Worm (Caenorhabditis elegans) whole organism, L4 larva: ENCODE data around the gene C06A12.8.
A peak's percentile ranks its signal among the peaks of the same experiment; 100 is the strongest.

Source experiments
- R02D3.7 ChIP-seq: fragments of 150-350 bp; sonication (generic microtip); optimal IDR thresholded peaks from 3 replicates; lab custom pipeline; 2014; ENCODE audit warnings: missing biosample characterization, missing genetic modification characterization
- T20F7.1 ChIP-seq: fragments of 200-800 bp; sonication (Bioruptor generic); optimal IDR thresholded peaks from 2 replicates; lab custom pipeline; 2018; ENCODE audit warnings: mild to moderate bottlenecking, missing genetic modification characterization, missing compliant biosample characterization
- T26A8.4 ChIP-seq: fragments of 200-800 bp; sonication (Bioruptor generic); IDR thresholded peaks from 2 replicates; pipeline ENCODE4 v1.3.6; 2022; ENCODE audit warnings: missing genetic modification characterization, missing compliant biosample characterization
- Y5F2A.4 ChIP-seq: fragments of 200-800 bp; sonication (Bioruptor generic); optimal IDR thresholded peaks from 2 replicates; lab custom pipeline; 2018; ENCODE audit warnings: mild to moderate bottlenecking, missing genetic modification characterization, missing compliant biosample characterization
- ZK546.5 ChIP-seq, 2 experiments: sonication (generic microtip); optimal IDR thresholded peaks; 2 replicates each; lab custom pipeline; 2017; ENCODE audit warnings: missing biosample characterization in 2 of 2, missing genetic modification characterization in 2 of 2
- ama-1 ChIP-seq: fragments of 150-350 bp; optimal IDR thresholded peaks from 2 replicates; lab custom pipeline; 2014; ENCODE audit warnings: inconsistent platforms, mixed read lengths
- attf-4 ChIP-seq: sonication (generic microtip); optimal IDR thresholded peaks from 3 replicates; lab custom pipeline; 2017; ENCODE audit warnings: missing biosample characterization, missing genetic modification characterization
- ceh-20 ChIP-seq: fragments of 200-800 bp; sonication (Bioruptor generic); IDR thresholded peaks from 2 replicates; pipeline ENCODE4 v1.3.6; 2022; ENCODE audit warnings: missing genetic modification reagents, missing genetic modification characterization, missing compliant biosample characterization
- ceh-32 ChIP-seq: sonication (generic microtip); optimal IDR thresholded peaks from 2 replicates; lab custom pipeline; 2016; ENCODE audit warnings: mild to moderate bottlenecking, missing genetic modification characterization, missing compliant biosample characterization; ENCODE audit not compliant: poor library complexity
- daf-16 ChIP-seq, 3 experiments: sonication (generic microtip); optimal IDR thresholded peaks; 2 replicates each; lab custom pipeline; 2016 to 2017; ENCODE audit warnings: missing genetic modification characterization in 3 of 3, missing genetic modification reagents in 3 of 3, mild to moderate bottlenecking in 2 of 3, missing compliant biosample characterization in 2 of 3, missing biosample characterization in 1 of 3, moderate library complexity in 1 of 3
- dmd-9 ChIP-seq: fragments of 200-800 bp; sonication (Bioruptor generic); IDR thresholded peaks from 2 replicates; pipeline ENCODE4 v1.3.6; 2022; ENCODE audit warnings: missing genetic modification reagents, missing genetic modification characterization, missing compliant biosample characterization
- dve-1 ChIP-seq: sonication (generic microtip); optimal IDR thresholded peaks from 2 replicates; lab custom pipeline; 2017; ENCODE audit warnings: antibody characterized with exemption, mild to moderate bottlenecking, missing genetic modification characterization, missing compliant biosample characterization; ENCODE audit not compliant: insufficient read depth
- gei-8 ChIP-seq: fragments of 200-800 bp; sonication (Bioruptor generic); optimal IDR thresholded peaks from 2 replicates; lab custom pipeline; 2018; ENCODE audit warnings: mild to moderate bottlenecking, missing genetic modification characterization, missing compliant biosample characterization
- hif-1 ChIP-seq, 2 experiments: sonication (generic microtip); optimal IDR thresholded peaks; 2 replicates each; lab custom pipeline; 2016 to 2017; ENCODE audit warnings: missing compliant biosample characterization in 2 of 2, missing genetic modification characterization in 2 of 2, missing genetic modification reagents in 2 of 2, missing genotype in 2 of 2, mild to moderate bottlenecking in 1 of 2
- hlh-30 ChIP-seq: sonication (generic microtip); optimal IDR thresholded peaks from 2 replicates; lab custom pipeline; 2017; ENCODE audit warnings: antibody characterized with exemption, mild to moderate bottlenecking, missing genetic modification characterization, missing compliant biosample characterization; ENCODE audit not compliant: insufficient read depth
- hmg-1.1 ChIP-seq: fragments of 200-800 bp; sonication (Bioruptor generic); IDR thresholded peaks from 2 replicates; pipeline ENCODE4 v1.3.6; 2022; ENCODE audit warnings: missing genetic modification reagents, missing genetic modification characterization, missing compliant biosample characterization
- lin-1 ChIP-seq: fragments of 200-800 bp; sonication (Bioruptor generic); IDR thresholded peaks from 2 replicates; pipeline ENCODE4 v1.3.6; 2022; ENCODE audit warnings: missing genetic modification reagents, missing genetic modification characterization, missing compliant biosample characterization
- lin-29 ChIP-seq: fragments of 200-800 bp; sonication (Bioruptor generic); IDR thresholded peaks from 2 replicates; pipeline ENCODE4 v1.3.6; 2022; ENCODE audit warnings: missing genetic modification reagents, missing genetic modification characterization, missing compliant biosample characterization
- lin-39 ChIP-seq: fragments of 150-350 bp; optimal IDR thresholded peaks from 2 replicates; lab custom pipeline; 2014; ENCODE audit warnings: missing biosample characterization, missing genetic modification reagents, missing genetic modification characterization
- mdl-1 ChIP-seq, 2 experiments: fragments of 150-350 bp in 1 of 2; sonication (generic microtip) in 1 of 2; optimal IDR thresholded peaks; 2 replicates each; lab custom pipeline; 2014 to 2017; ENCODE audit warnings: missing biosample characterization in 2 of 2, missing genetic modification characterization in 2 of 2
- mes-2 ChIP-seq: sonication (generic microtip); optimal IDR thresholded peaks from 2 replicates; lab custom pipeline; 2016; ENCODE audit warnings: missing genotype, mild to moderate bottlenecking, missing genetic modification characterization, missing compliant biosample characterization; ENCODE audit not compliant: poor library complexity, severe bottlenecking
- nhr-28 ChIP-seq: fragments of 150-350 bp; optimal IDR thresholded peaks from 2 replicates; lab custom pipeline; 2014; ENCODE audit warnings: missing biosample characterization, missing genetic modification characterization
- nhr-48 ChIP-seq: sonication (generic microtip); optimal IDR thresholded peaks from 2 replicates; lab custom pipeline; 2016; ENCODE audit warnings: mild to moderate bottlenecking, missing genetic modification characterization, missing compliant biosample characterization
- nhr-6 ChIP-seq: fragments of 150-350 bp; optimal IDR thresholded peaks from 2 replicates; lab custom pipeline; 2014; ENCODE audit warnings: missing biosample characterization, missing genetic modification characterization
- pha-4 ChIP-seq, 2 experiments: fragments of 150-350 bp in 1 of 2; fragments of 200-800 bp in 1 of 2; sonication (Bioruptor generic) in 1 of 2; IDR thresholded peaks in 1 of 2; optimal IDR thresholded peaks in 1 of 2; 2 replicates each; pipeline versions ENCODE4 v1.3.6 to Lab custom; 2014 to 2022; ENCODE audit warnings: missing genetic modification characterization in 2 of 2, missing genetic modification reagents in 2 of 2, missing biosample characterization in 1 of 2, missing compliant biosample characterization in 1 of 2
- pqm-1 ChIP-seq: sonication (generic microtip); optimal IDR thresholded peaks from 2 replicates; lab custom pipeline; 2017; ENCODE audit warnings: missing biosample characterization, missing genetic modification characterization
- rbr-2 ChIP-seq: sonication (generic microtip); optimal IDR thresholded peaks from 2 replicates; lab custom pipeline; 2016; ENCODE audit warnings: missing genotype, missing genetic modification characterization, missing compliant biosample characterization
- skn-1 ChIP-seq: fragments of 150-350 bp; optimal IDR thresholded peaks from 2 replicates; lab custom pipeline; 2014; ENCODE audit warnings: missing biosample characterization, missing genetic modification characterization
- spr-1 ChIP-seq: sonication (generic microtip); optimal IDR thresholded peaks from 2 replicates; lab custom pipeline; 2016; ENCODE audit warnings: mild to moderate bottlenecking, missing genetic modification characterization, missing compliant biosample characterization
- spr-3 ChIP-seq: fragments of 200-800 bp; sonication (Bioruptor generic); optimal IDR thresholded peaks from 2 replicates; lab custom pipeline; 2018; ENCODE audit warnings: mild to moderate bottlenecking, missing genetic modification characterization, missing compliant biosample characterization
- tag-97 ChIP-seq: fragments of 200-800 bp; sonication (Bioruptor generic); IDR thresholded peaks from 2 replicates; pipeline ENCODE4 v1.3.6; 2022; ENCODE audit warnings: missing genetic modification characterization, missing compliant biosample characterization
- unc-39 ChIP-seq: sonication (generic microtip); optimal IDR thresholded peaks from 2 replicates; lab custom pipeline; 2017; ENCODE audit warnings: missing biosample characterization, missing genetic modification characterization
- unc-62 ChIP-seq, 3 experiments: fragments of 150-350 bp in 1 of 3; sonication (generic microtip); optimal IDR thresholded peaks in 2 of 3; peaks in 1 of 3; 1 replicate in 1 of 3; 2 replicates in 2 of 3; lab custom pipeline; 2014 to 2017; ENCODE audit warnings: missing biosample characterization in 3 of 3, missing genetic modification characterization in 3 of 3, missing genetic modification reagents in 3 of 3, missing genotype in 1 of 3
- zfp-2 ChIP-seq: sonication (generic microtip); optimal IDR thresholded peaks from 2 replicates; lab custom pipeline; 2016; ENCODE audit warnings: mild to moderate bottlenecking, missing genetic modification characterization, missing compliant biosample characterization
- zfp-3 ChIP-seq: fragments of 200-800 bp; sonication (Bioruptor generic); conservative IDR thresholded peaks from 2 replicates; pipeline ENCODE4 v1.3.6; 2022; ENCODE audit warnings: missing genetic modification reagents, missing genetic modification characterization, missing compliant biosample characterization
- zip-11 ChIP-seq: fragments of 200-800 bp; sonication (Bioruptor generic); IDR thresholded peaks from 2 replicates; pipeline ENCODE4 v1.3.6; 2022; ENCODE audit warnings: missing genetic modification characterization, missing compliant biosample characterization

C06A12.8 gene

ce11 chrIV:17413343-17413742 lies 23.8 kb upstream of the C06A12.8 start:
- TF ChIP-seq ceh-20 (GFP tag; lab: Robert Waterston, UW), result no peak
- no peak for TF ChIP-seq mdl-1 (tag; optimal IDR thresholded peaks at IDR 0.05; lab: Kevin White, UChicago)
- peak in 1 of 2 experiments; percentile 90 for TF ChIP-seq unc-62 (GFP tag; optimal IDR thresholded peaks at IDR 0.05 in 1 of 2; lab: Kevin White, UChicago)
- TF ChIP-seq unc-62 (tag; optimal IDR thresholded peaks at IDR 0.05; lab: Kevin White, UChicago), result no peak

- TF ChIP-seq hlh-30 (tag; lab: Kevin White, UChicago) (no peak), T26A8.4 (GFP tag; lab: Robert Waterston, UW) (no peak), lin-39 (tag; lab: Kevin White, UChicago) (no peak), zfp-3 (no peak)
These were observed 19.4 kb upstream of the C06A12.8 start, which contains the start of gene npr-26 for ce11 chrIV:17417723-17418122. Gene npr-26 (minus strand): TSS chrIV:17417823.

DNA sequence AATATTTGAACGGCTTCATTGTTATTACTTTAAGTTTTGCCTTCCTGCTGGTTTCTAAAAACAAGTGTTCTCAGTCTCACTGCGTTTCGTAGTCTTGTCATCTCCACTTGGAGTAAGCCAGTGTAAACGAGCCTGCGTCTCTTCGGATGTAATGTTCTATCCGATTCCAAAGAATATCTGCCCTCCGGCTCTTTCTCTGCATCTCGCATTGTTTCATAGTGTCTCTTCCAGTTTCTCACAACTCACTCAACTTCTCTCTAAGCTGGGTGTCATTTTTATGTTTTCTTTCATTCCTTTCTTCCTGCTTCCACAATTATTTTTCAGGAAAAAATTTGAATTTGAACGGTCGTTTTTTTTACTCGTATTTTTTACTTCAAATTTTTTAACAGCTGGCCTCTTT lies 10.2 kb upstream of the C06A12.8 start:
- TF ChIP-seq Y5F2A.4 (no peak), unc-62 (GFP tag; optimal IDR thresholded peaks at IDR 0.05 in 1 of 2; lab: Kevin White, UChicago) (peak in 1 of 2 experiments; percentile 97), unc-62 (tag; optimal IDR thresholded peaks at IDR 0.05; lab: Kevin White, UChicago) (no peak), T20F7.1 (no peak), zfp-2 (tag; lab: Kevin White, UChicago) (no peak), attf-4 (tag; lab: Kevin White, UChicago) (no peak), tag-97 (GFP tag; lab: Robert Waterston, UW) (no peak), rbr-2 (tag; lab: Kevin White, UChicago) (peak; percentile 20)
- TF ChIP-seq, all 104 proteins: peak for 2

DNA sequence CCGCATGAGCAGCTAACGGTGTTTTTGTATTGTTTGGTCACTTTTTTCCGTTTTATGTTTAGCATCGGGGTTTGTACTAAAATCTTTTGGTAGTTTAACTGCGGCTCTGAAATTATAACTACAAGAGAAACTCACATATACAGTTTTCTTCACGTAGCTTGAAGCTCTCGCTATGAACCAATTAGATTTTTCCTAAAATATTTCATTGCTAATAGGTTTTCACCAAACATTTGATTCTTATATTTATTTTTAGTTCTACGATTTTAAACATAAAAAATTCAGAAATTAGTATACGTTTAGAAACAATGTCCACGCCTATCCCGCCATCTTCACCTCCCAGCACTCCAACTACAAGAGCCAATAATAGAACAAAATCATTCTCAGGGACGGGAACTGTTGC lies 9.7 kb upstream of the C06A12.8 start, which contains the start of gene C06A12.3:
Gene C06A12.3, plus strand, starts transcription at position 301 of the 400 bp plus-strand sequence.
- TF ChIP-seq dmd-9 (GFP tag; lab: Robert Waterston, UW) (no peak), zfp-3 (no peak), ZK546.5 (tag; optimal IDR thresholded peaks at IDR 0.05; lab: Kevin White, UChicago) (no peak), R02D3.7 (tag; lab: Kevin White, UChicago) (no peak), lin-1 (GFP tag; lab: Robert Waterston, UW) (no peak), nhr-48 (tag; lab: Kevin White, UChicago) (no peak)

- TF ChIP-seq pha-4 (GFP tag; IDR thresholded peaks at IDR 0.05; lab: Robert Waterston, UW), result no peak
- no peak for TF ChIP-seq pha-4 (tag; optimal IDR thresholded peaks at IDR 0.05; lab: Kevin White, UChicago)
- TF ChIP-seq nhr-6, result no peak
- TF ChIP-seq T20F7.1, result no peak
- no peak for TF ChIP-seq nhr-48 (tag; lab: Kevin White, UChicago)
- no peak for TF ChIP-seq T26A8.4 (GFP tag; lab: Robert Waterston, UW)
- TF ChIP-seq lin-29 (GFP tag; lab: Robert Waterston, UW), result no peak
- no peak for TF ChIP-seq rbr-2 (tag; lab: Kevin White, UChicago)
- TF ChIP-seq skn-1 (tag; lab: Kevin White, UChicago), result no peak
- no peak for TF ChIP-seq spr-1 (tag; lab: Kevin White, UChicago)
- TF ChIP-seq unc-39 (tag; lab: Kevin White, UChicago), result no peak
- TF ChIP-seq hmg-1.1 (GFP tag; lab: Robert Waterston, UW), result no peak
- TF ChIP-seq ama-1 (lab: Kevin White, UChicago), result no peak
- no peak for TF ChIP-seq zip-11 (GFP tag; lab: Robert Waterston, UW)
- no peak for TF ChIP-seq spr-3
These were observed 5.9 kb upstream of the C06A12.8 start, which contains the start of gene lact-6 for ce11 chrIV:17431287-17431686. Gene lact-6 (minus strand): TSS chrIV:17431387.

ce11 chrIV:17432223-17432826 lies 4.8 kb upstream of the C06A12.8 start:
- TF ChIP-seq mes-2 (no peak), daf-16 (GFP tag; optimal IDR thresholded peaks at IDR 0.05; lab: Kevin White, UChicago) (no peak), daf-16 (tag; optimal IDR thresholded peaks at IDR 0.05; lab: Kevin White, UChicago) (peak; percentile 53), hif-1 (tag; optimal IDR thresholded peaks at IDR 0.05; lab: Kevin White, UChicago) (no peak), gei-8 (no peak), unc-62 (GFP tag; optimal IDR thresholded peaks at IDR 0.05 in 1 of 2; lab: Kevin White, UChicago) (peak in 1 of 2 experiments; percentile 93), unc-62 (tag; optimal IDR thresholded peaks at IDR 0.05; lab: Kevin White, UChicago) (no peak), ceh-32 (tag; lab: Kevin White, UChicago) (no peak), dve-1 (tag; lab: Kevin White, UChicago) (peak; percentile 39), ama-1 (lab: Kevin White, UChicago) (no peak), pqm-1 (tag; lab: Kevin White, UChicago) (peak; percentile 73), T26A8.4 (GFP tag; lab: Robert Waterston, UW) (no peak), nhr-28 (tag; lab: Kevin White, UChicago) (peak; percentile 72)
- TF ChIP-seq, all 104 proteins: peak for 5
